Worm (Caenorhabditis elegans) whole organism, L4 larva: ENCODE data around the gene acp-2.

ENCODE experiments used
- F10B5.3 ChIP-seq: sonication (generic microtip); optimal IDR thresholded peaks from 2 replicates; lab custom pipeline; 2016; ENCODE audit warnings: mild to moderate bottlenecking, missing genetic modification characterization, missing compliant biosample characterization
- F26F4.8 ChIP-seq: fragments of 200-800 bp; sonication (Bioruptor generic); conservative IDR thresholded peaks from 2 replicates; pipeline ENCODE4 v1.3.6; 2022; ENCODE audit warnings: missing genetic modification characterization, missing compliant biosample characterization
- dpl-1 ChIP-seq: fragments of 150-350 bp; optimal IDR thresholded peaks from 2 replicates; lab custom pipeline; 2014; ENCODE audit warnings: missing biosample characterization, missing genetic modification reagents, missing genetic modification characterization
- egl-27 ChIP-seq: sonication (generic microtip); optimal IDR thresholded peaks from 3 replicates; lab custom pipeline; 2017; ENCODE audit warnings: missing biosample characterization, missing genetic modification reagents, missing genetic modification characterization
- gei-8 ChIP-seq: fragments of 200-800 bp; sonication (Bioruptor generic); optimal IDR thresholded peaks from 2 replicates; lab custom pipeline; 2018; ENCODE audit warnings: mild to moderate bottlenecking, missing genetic modification characterization, missing compliant biosample characterization
- lin-13 ChIP-seq: fragments of 150-350 bp; optimal IDR thresholded peaks from 2 replicates; lab custom pipeline; 2014; ENCODE audit warnings: missing biosample characterization, missing genetic modification reagents, missing genetic modification characterization
- lsy-2 ChIP-seq, 2 experiments: fragments of 150-350 bp in 1 of 2; sonication (generic microtip) in 1 of 2; optimal IDR thresholded peaks; 2 replicates each; lab custom pipeline; 2014 to 2017; ENCODE audit warnings: missing biosample characterization in 2 of 2, missing genetic modification characterization in 2 of 2
- madf-9 ChIP-seq: fragments of 200-800 bp; sonication (Bioruptor generic); conservative IDR thresholded peaks from 2 replicates; pipeline ENCODE4 v1.3.6; 2022; ENCODE audit warnings: missing genetic modification reagents, missing genetic modification characterization, missing compliant biosample characterization
- nhr-237 ChIP-seq: sonication (generic microtip); optimal IDR thresholded peaks from 2 replicates; lab custom pipeline; 2017; ENCODE audit warnings: missing biosample characterization, missing genetic modification characterization
- nhr-25 ChIP-seq: sonication (generic microtip); optimal IDR thresholded peaks from 2 replicates; lab custom pipeline; 2017; ENCODE audit warnings: missing genetic modification characterization, mild to moderate bottlenecking, missing compliant biosample characterization, antibody characterized with exemption, moderate library complexity, borderline replicate concordance; ENCODE audit not compliant: insufficient read depth
- tra-1 ChIP-seq: fragments of 200-800 bp; sonication (Bioruptor generic); IDR thresholded peaks from 2 replicates; pipeline ENCODE4 v1.3.6; 2022; ENCODE audit warnings: missing genetic modification reagents, missing genetic modification characterization, missing compliant biosample characterization
- ztf-11 ChIP-seq: fragments of 150-350 bp; optimal IDR thresholded peaks from 2 replicates; lab custom pipeline; 2014; ENCODE audit warnings: missing biosample characterization, missing genetic modification characterization

- TF ChIP-seq egl-27 (tag; lab: Kevin White, UChicago): no peak
- no peak for TF ChIP-seq ztf-11
- no peak for TF ChIP-seq F26F4.8 (GFP tag; lab: Robert Waterston, UW)
- TF ChIP-seq nhr-25: no peak
- TF ChIP-seq madf-9 (GFP tag; lab: Robert Waterston, UW): no peak
- no peak for TF ChIP-seq lin-13
- no peak for TF ChIP-seq gei-8 (GFP tag; lab: Kevin White, UChicago)
- no peak for TF ChIP-seq F10B5.3
- TF ChIP-seq dpl-1 (GFP tag; lab: Kevin White, UChicago): no peak
- peak in 1 of 2 experiments; percentile 25 for TF ChIP-seq lsy-2 (tag; optimal IDR thresholded peaks at IDR 0.05; lab: Kevin White, UChicago)
- no peak for TF ChIP-seq nhr-237 (tag; lab: Kevin White, UChicago)
- peak; percentile 25; the same call in 1 of the 2 replicates for TF ChIP-seq tra-1 (GFP tag; lab: Robert Waterston, UW)
Observed at ce11 chrII:8384344-8384743, 47.5 kb downstream of the acp-2 start.
